Fruit fly (Drosophila melanogaster): ENCODE results near the gene Ipo9.

dm6 chr3R:11370333-11370732, 42.0 kb upstream of the Ipo9 start:
- TF ChIP-seq sage (GFP tag; optimal IDR thresholded peaks at IDR 0.05) (no peak), N (GFP tag; optimal IDR thresholded peaks at IDR 0.05) (no peak), Hr78 (GFP tag; optimal IDR thresholded peaks at IDR 0.05) (no peak), lola (GFP tag; optimal IDR thresholded peaks at IDR 0.05) (no peak), h (GFP tag; optimal IDR thresholded peaks at IDR 0.05) (no peak), Hnf4 (GFP tag; optimal IDR thresholded peaks at IDR 0.05) (no peak), HLH106 (tag; optimal IDR thresholded peaks at IDR 0.05) (no peak), OdsH (GFP tag; optimal IDR thresholded peaks at IDR 0.05) (no peak), Dfd (GFP tag; optimal IDR thresholded peaks at IDR 0.05) (no peak), pan (optimal IDR thresholded peaks at IDR 0.05) (no peak), tai (GFP tag; optimal IDR thresholded peaks at IDR 0.05) (no peak), dsf (GFP tag; optimal IDR thresholded peaks at IDR 0.05; ENCODE audit: borderline replicate concordance) (no peak), foxo (GFP tag; optimal IDR thresholded peaks at IDR 0.05) (no peak)
